Worm (Caenorhabditis elegans) whole organism, late embryonic: ENCODE results near the gene F10E7.11.

Experiments
- C08G9.2 ChIP-seq: sonication (generic microtip); optimal IDR thresholded peaks from 2 replicates; lab custom pipeline; 2016; ENCODE audit warnings: mild to moderate bottlenecking, missing genetic modification characterization, moderate library complexity, missing compliant biosample characterization
- K02D7.2 ChIP-seq: sonication (generic microtip); optimal IDR thresholded peaks from 2 replicates; lab custom pipeline; 2017; ENCODE audit warnings: mild to moderate bottlenecking, missing genetic modification characterization, missing compliant biosample characterization
- K09A11.1 ChIP-seq: sonication (generic microtip); optimal IDR thresholded peaks from 2 replicates; lab custom pipeline; 2017; ENCODE audit warnings: antibody characterized with exemption, mild to moderate bottlenecking, missing genetic modification characterization, missing compliant biosample characterization; ENCODE audit not compliant: insufficient read depth
- T23F11.4 ChIP-seq: fragments of 200-800 bp; sonication (Bioruptor generic); optimal IDR thresholded peaks from 2 replicates; lab custom pipeline; 2018; ENCODE audit warnings: mild to moderate bottlenecking, missing genetic modification characterization, missing compliant biosample characterization
- Y22D7AL.16 ChIP-seq: sonication (generic microtip); optimal IDR thresholded peaks from 2 replicates; lab custom pipeline; 2016; ENCODE audit warnings: missing genetic modification characterization, missing compliant biosample characterization
- ahr-1 ChIP-seq: sonication (generic microtip); optimal IDR thresholded peaks from 2 replicates; lab custom pipeline; 2016; ENCODE audit warnings: missing genetic modification characterization, missing compliant biosample characterization
- ama-1 ChIP-seq: fragments of 150-350 bp; optimal IDR thresholded peaks from 2 replicates; lab custom pipeline; 2014
- ceh-14 ChIP-seq: sonication (generic microtip); optimal IDR thresholded peaks from 2 replicates; lab custom pipeline; 2016; ENCODE audit warnings: missing genotype, missing genetic modification characterization, missing compliant biosample characterization
- ceh-18 ChIP-seq: sonication (generic microtip); optimal IDR thresholded peaks from 2 replicates; lab custom pipeline; 2016; ENCODE audit warnings: missing genetic modification characterization, missing compliant biosample characterization
- ceh-2 ChIP-seq: sonication (generic microtip); optimal IDR thresholded peaks from 2 replicates; lab custom pipeline; 2016; ENCODE audit warnings: missing genotype, missing genetic modification characterization, missing compliant biosample characterization
- ceh-22 ChIP-seq: sonication (generic microtip); optimal IDR thresholded peaks from 2 replicates; lab custom pipeline; 2017; ENCODE audit warnings: missing biosample characterization, missing genetic modification characterization
- ceh-24 ChIP-seq: sonication (generic microtip); optimal IDR thresholded peaks from 2 replicates; lab custom pipeline; 2016; ENCODE audit warnings: mild to moderate bottlenecking, missing genetic modification characterization, missing compliant biosample characterization
- ceh-30 ChIP-seq: fragments of 150-350 bp; optimal IDR thresholded peaks from 2 replicates; lab custom pipeline; 2014; ENCODE audit warnings: missing biosample characterization, missing genetic modification characterization
- ceh-31 ChIP-seq: sonication (generic microtip); optimal IDR thresholded peaks from 2 replicates; lab custom pipeline; 2016; ENCODE audit warnings: missing genetic modification characterization, missing compliant biosample characterization
- ceh-45 ChIP-seq: fragments of 200-800 bp; sonication (Bioruptor generic); IDR thresholded peaks from 2 replicates; pipeline ENCODE4 v1.3.6; 2022; ENCODE audit warnings: missing genetic modification reagents, missing genetic modification characterization, missing compliant biosample characterization
- ceh-48 ChIP-seq: sonication (generic microtip); optimal IDR thresholded peaks from 2 replicates; lab custom pipeline; 2016; ENCODE audit warnings: missing genetic modification characterization, inconsistent platforms, missing compliant biosample characterization
- ceh-6 ChIP-seq: fragments of 200-800 bp; sonication (Bioruptor generic); optimal IDR thresholded peaks from 2 replicates; lab custom pipeline; 2018; ENCODE audit warnings: mild to moderate bottlenecking, missing genetic modification characterization, missing compliant biosample characterization
- ceh-9 ChIP-seq: sonication (generic microtip); optimal IDR thresholded peaks from 2 replicates; lab custom pipeline; 2016; ENCODE audit warnings: mild to moderate bottlenecking, missing genetic modification characterization, inconsistent platforms, missing compliant biosample characterization
- dmd-4 ChIP-seq: sonication (generic microtip); optimal IDR thresholded peaks from 2 replicates; lab custom pipeline; 2016; ENCODE audit warnings: borderline replicate concordance, missing genetic modification characterization, missing compliant biosample characterization
- dve-1 ChIP-seq: sonication (generic microtip); optimal IDR thresholded peaks from 2 replicates; lab custom pipeline; 2017; ENCODE audit warnings: antibody characterized with exemption, mild to moderate bottlenecking, missing genetic modification characterization, missing compliant biosample characterization
- elt-2 ChIP-seq: sonication (generic microtip); optimal IDR thresholded peaks from 2 replicates; lab custom pipeline; 2016; ENCODE audit warnings: missing genetic modification reagents, missing genetic modification characterization, missing compliant biosample characterization
- eyg-1 ChIP-seq: sonication (generic microtip); optimal IDR thresholded peaks from 2 replicates; lab custom pipeline; 2016; ENCODE audit warnings: missing genotype, missing genetic modification characterization, missing compliant biosample characterization
- fax-1 ChIP-seq: sonication (generic microtip); optimal IDR thresholded peaks from 2 replicates; lab custom pipeline; 2016; ENCODE audit warnings: missing genotype, missing genetic modification characterization, missing compliant biosample characterization
- gmeb-2 ChIP-seq: sonication (generic microtip); optimal IDR thresholded peaks from 2 replicates; lab custom pipeline; 2016; ENCODE audit warnings: missing genetic modification characterization, inconsistent platforms, missing compliant biosample characterization
- hlh-13 ChIP-seq: fragments of 200-800 bp; sonication (Bioruptor generic); optimal IDR thresholded peaks from 2 replicates; lab custom pipeline; 2018; ENCODE audit warnings: mild to moderate bottlenecking, missing genetic modification characterization, missing compliant biosample characterization
- hlh-15 ChIP-seq: sonication (generic microtip); optimal IDR thresholded peaks from 2 replicates; lab custom pipeline; 2016; ENCODE audit warnings: missing genetic modification characterization, missing compliant biosample characterization
- lim-6 ChIP-seq: sonication (generic microtip); optimal IDR thresholded peaks from 2 replicates; lab custom pipeline; 2016; ENCODE audit warnings: missing genetic modification characterization, missing compliant biosample characterization
- lin-11 ChIP-seq: fragments of 200-800 bp; sonication (Bioruptor generic); optimal IDR thresholded peaks from 2 replicates; lab custom pipeline; 2018; ENCODE audit warnings: mild to moderate bottlenecking, missing genetic modification characterization, missing compliant biosample characterization
- madf-2 ChIP-seq: sonication (generic microtip); optimal IDR thresholded peaks from 2 replicates; lab custom pipeline; 2017; ENCODE audit warnings: missing genetic modification characterization, missing compliant biosample characterization
- mec-3 ChIP-seq: sonication (generic microtip); optimal IDR thresholded peaks from 2 replicates; lab custom pipeline; 2016; ENCODE audit warnings: borderline replicate concordance, missing genetic modification characterization, missing compliant biosample characterization
- nfya-1 ChIP-seq: sonication (generic microtip); optimal IDR thresholded peaks from 2 replicates; lab custom pipeline; 2017; ENCODE audit warnings: missing genetic modification characterization, mild to moderate bottlenecking, missing compliant biosample characterization, antibody characterized with exemption, moderate library complexity
- nhr-232 ChIP-seq: sonication (generic microtip); optimal IDR thresholded peaks from 2 replicates; lab custom pipeline; 2016; ENCODE audit warnings: missing genetic modification characterization, missing compliant biosample characterization
- pha-4 ChIP-seq: fragments of 150-350 bp; optimal IDR thresholded peaks from 2 replicates; lab custom pipeline; 2018; ENCODE audit warnings: missing biosample characterization, missing genetic modification reagents, missing genetic modification characterization
- pqm-1 ChIP-seq: sonication (generic microtip); optimal IDR thresholded peaks from 2 replicates; lab custom pipeline; 2016; ENCODE audit warnings: missing genetic modification characterization, missing compliant biosample characterization
- pros-1 ChIP-seq: fragments of 150-350 bp; optimal IDR thresholded peaks from 2 replicates; lab custom pipeline; 2014; ENCODE audit warnings: missing biosample characterization, missing genetic modification reagents, missing genetic modification characterization
- ref-2 ChIP-seq: sonication (generic microtip); optimal IDR thresholded peaks from 2 replicates; lab custom pipeline; 2016; ENCODE audit warnings: missing genetic modification characterization, missing compliant biosample characterization
- sdc-2 ChIP-seq: sonication (generic microtip); optimal IDR thresholded peaks from 2 replicates; lab custom pipeline; 2016; ENCODE audit warnings: missing genotype, missing genetic modification characterization, missing compliant biosample characterization
- sox-2 ChIP-seq: fragments of 200-800 bp; sonication (Bioruptor generic); IDR thresholded peaks from 2 replicates; pipeline ENCODE4 v1.3.6; 2022; ENCODE audit warnings: missing genetic modification reagents, missing genetic modification characterization, missing compliant biosample characterization
- sox-4 ChIP-seq: sonication (generic microtip); optimal IDR thresholded peaks from 2 replicates; lab custom pipeline; 2017; ENCODE audit warnings: mild to moderate bottlenecking, missing genetic modification characterization, inconsistent platforms, missing compliant biosample characterization
- syd-9 ChIP-seq: sonication (generic microtip); optimal IDR thresholded peaks from 2 replicates; lab custom pipeline; 2016; ENCODE audit warnings: mild to moderate bottlenecking, missing genetic modification characterization, moderate library complexity, missing compliant biosample characterization
- ttx-3 ChIP-seq: sonication (generic microtip); optimal IDR thresholded peaks from 2 replicates; lab custom pipeline; 2016; ENCODE audit warnings: missing genetic modification reagents, missing genetic modification characterization, missing compliant biosample characterization
- unc-3 ChIP-seq, 2 experiments: fragments of 200-800 bp in 1 of 2; sonication (Bioruptor generic) in 1 of 2; sonication (generic microtip) in 1 of 2; conservative IDR thresholded peaks in 1 of 2; optimal IDR thresholded peaks in 1 of 2; 2 replicates each; pipeline versions ENCODE4 v1.3.6 to Lab custom; 2016 to 2022; ENCODE audit warnings: missing compliant biosample characterization in 2 of 2, missing genetic modification characterization in 2 of 2, missing genetic modification reagents in 1 of 2
- unc-42 ChIP-seq: sonication (generic microtip); optimal IDR thresholded peaks from 2 replicates; lab custom pipeline; 2016; ENCODE audit warnings: missing genotype, missing genetic modification characterization, missing compliant biosample characterization
- unc-55 ChIP-seq: sonication (generic microtip); optimal IDR thresholded peaks from 2 replicates; lab custom pipeline; 2017; ENCODE audit warnings: missing biosample characterization, missing genetic modification reagents, missing genetic modification characterization
- zip-5 ChIP-seq: sonication (generic microtip); optimal IDR thresholded peaks from 2 replicates; lab custom pipeline; 2016; ENCODE audit warnings: missing genetic modification characterization, missing compliant biosample characterization
- ztf-16 ChIP-seq: sonication (generic microtip); optimal IDR thresholded peaks from 2 replicates; lab custom pipeline; 2017; ENCODE audit warnings: missing genetic modification characterization, missing compliant biosample characterization

F10E7.11 gene

ce11 chrII:7103111-7103510 is 19.6 kb downstream of the F10E7.11 start:
- TF ChIP-seq gmeb-2 (tag; lab: Kevin White, UChicago): no peak
- TF ChIP-seq Y22D7AL.16 (tag; lab: Kevin White, UChicago): no peak
- no peak for TF ChIP-seq pqm-1 (tag; lab: Kevin White, UChicago)
- no peak for TF ChIP-seq ceh-18 (tag; lab: Kevin White, UChicago)
- TF ChIP-seq dmd-4 (tag; lab: Kevin White, UChicago): no peak
- no peak for TF ChIP-seq mec-3 (tag; lab: Kevin White, UChicago)
- no peak for TF ChIP-seq unc-3 (GFP tag; conservative IDR thresholded peaks at IDR 0.05; lab: Robert Waterston, UW)
- TF ChIP-seq unc-3 (tag; optimal IDR thresholded peaks at IDR 0.05; lab: Kevin White, UChicago): no peak
- no peak for TF ChIP-seq sox-4 (tag; lab: Kevin White, UChicago)
- TF ChIP-seq ceh-22 (tag; lab: Kevin White, UChicago): no peak
- TF ChIP-seq syd-9 (tag; lab: Kevin White, UChicago): no peak
- no peak for TF ChIP-seq pha-4
- no peak for TF ChIP-seq ceh-14

- TF ChIP-seq pros-1 (tag; lab: Kevin White, UChicago): no peak
- no peak for TF ChIP-seq ceh-45 (GFP tag; lab: Robert Waterston, UW)
- no peak for TF ChIP-seq ceh-14
- no peak for TF ChIP-seq ahr-1
- no peak for TF ChIP-seq ztf-16 (tag; lab: Kevin White, UChicago)
- TF ChIP-seq C08G9.2 (tag; lab: Kevin White, UChicago): no peak
- no peak for TF ChIP-seq gmeb-2 (tag; lab: Kevin White, UChicago)
- TF ChIP-seq ttx-3 (tag; lab: Kevin White, UChicago): no peak
- no peak for TF ChIP-seq unc-55 (GFP tag; lab: Kevin White, UChicago)
- no peak for TF ChIP-seq ceh-30 (tag; lab: Kevin White, UChicago)
- no peak for TF ChIP-seq ref-2 (tag; lab: Kevin White, UChicago)
- no peak for TF ChIP-seq ceh-48 (tag; lab: Kevin White, UChicago)
- no peak for TF ChIP-seq ceh-31 (tag; lab: Kevin White, UChicago)
- no peak for TF ChIP-seq sox-2
Observed at ce11 chrII:7102288-7102687, 20.4 kb downstream of the F10E7.11 start.

ce11 chrII:7100838-7101237 is 21.9 kb downstream of the F10E7.11 start, which contains the start of gene mmaa-1:
TSS of gene mmaa-1 (minus strand) at chrII:7101165.
- TF ChIP-seq eyg-1 (tag; lab: Kevin White, UChicago) (no peak), ref-2 (tag; lab: Kevin White, UChicago) (no peak), hlh-15 (tag; lab: Kevin White, UChicago) (no peak), nfya-1 (no peak), ceh-9 (tag; lab: Kevin White, UChicago) (no peak), ceh-45 (GFP tag; lab: Robert Waterston, UW) (no peak), fax-1 (no peak), hlh-13 (no peak), ceh-6 (no peak), lin-11 (no peak), pros-1 (tag; lab: Kevin White, UChicago) (no peak), lim-6 (no peak), Y22D7AL.16 (tag; lab: Kevin White, UChicago) (no peak), madf-2 (tag; lab: Kevin White, UChicago) (no peak), ceh-30 (tag; lab: Kevin White, UChicago) (no peak)
- TF ChIP-seq, all 69 proteins: peak for 0

- no peak for TF ChIP-seq ceh-2
- TF ChIP-seq nhr-232 (tag; lab: Kevin White, UChicago): no peak
- TF ChIP-seq ama-1 (lab: Kevin White, UChicago): no peak
- no peak for TF ChIP-seq dve-1 (tag; lab: Kevin White, UChicago)
- no peak for TF ChIP-seq K02D7.2 (tag; lab: Kevin White, UChicago)
- TF ChIP-seq zip-5: no peak
- no peak for TF ChIP-seq T23F11.4 (GFP tag; lab: Kevin White, UChicago)
- TF ChIP-seq sdc-2 (tag; lab: Kevin White, UChicago): no peak
- TF ChIP-seq K09A11.1 (tag; lab: Kevin White, UChicago): no peak
- no peak for TF ChIP-seq ceh-24 (tag; lab: Kevin White, UChicago)
- TF ChIP-seq unc-55 (GFP tag; lab: Kevin White, UChicago): no peak
- no peak for TF ChIP-seq ahr-1
- no peak for TF ChIP-seq unc-42 (tag; lab: Kevin White, UChicago)
- no peak for TF ChIP-seq gmeb-2 (tag; lab: Kevin White, UChicago)
- no peak for TF ChIP-seq ceh-22 (tag; lab: Kevin White, UChicago)
- TF ChIP-seq ceh-14: no peak
- no peak for TF ChIP-seq elt-2 (tag; lab: Kevin White, UChicago)
Observed at ce11 chrII:7099231-7099630, 23.5 kb downstream of the F10E7.11 start.
